Worm (Caenorhabditis elegans): ENCODE measurements around the gene scl-6.

DNA sequence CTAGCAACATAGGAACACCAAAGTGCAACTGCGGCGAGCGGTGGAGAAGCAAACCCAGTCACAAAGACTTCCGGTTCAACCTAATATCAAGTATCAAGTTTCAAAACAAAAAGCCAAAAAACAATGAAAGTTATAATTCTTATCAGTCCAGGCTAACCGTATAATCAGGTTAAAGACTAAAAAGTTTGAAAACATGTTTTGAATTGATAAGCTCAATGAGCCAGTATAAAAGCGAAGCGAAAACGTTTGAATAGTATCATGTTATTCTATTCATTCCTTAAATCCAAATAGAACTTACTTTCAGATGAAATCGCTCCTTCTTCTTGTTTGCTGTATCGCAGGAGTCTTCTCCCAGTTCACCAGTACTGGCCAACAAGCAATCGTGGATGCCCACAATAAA, 17.5 kb upstream of the scl-6 start, which contains the start of gene scl-11:
- TF ChIP-seq ztf-11 (tag; optimal IDR thresholded peaks at IDR 0.05) (no peak), snpc-4 (tag; optimal IDR thresholded peaks at IDR 0.05) (no peak), elt-2 (tag; optimal IDR thresholded peaks at IDR 0.05) (no peak), aly-2 (tag; optimal IDR thresholded peaks at IDR 0.05) (no peak), elt-3 (tag; optimal IDR thresholded peaks at IDR 0.05) (no peak), nhr-12 (tag; optimal IDR thresholded peaks at IDR 0.05) (no peak)

Measured in whole organism, L3 larva.